Fruit fly (Drosophila melanogaster) whole organism, embryonic: ENCODE results near the gene WASp.

ENCODE experiments used
- ATbp ChIP-seq: fragments of 200-800 bp; sonication (Bioruptor generic); optimal IDR thresholded peaks from 2 replicates; lab custom pipeline; 2017; ENCODE audit warnings: missing biosample characterization, mild to moderate bottlenecking, missing genetic modification characterization, missing genetic modification reagents
- Aef1 ChIP-seq: fragments of 200-800 bp; sonication (Bioruptor generic); IDR thresholded peaks from 3 replicates; pipeline ENCODE4 v1.3.6; 2022; ENCODE audit warnings: missing biosample characterization, missing genetic modification characterization
- Blimp-1 ChIP-seq: fragments of 200-800 bp; sonication (Bioruptor generic); optimal IDR thresholded peaks from 3 replicates; lab custom pipeline; 2018; ENCODE audit warnings: missing biosample characterization, missing genetic modification characterization, mild to moderate bottlenecking, moderate library complexity, missing genetic modification reagents
- CG12942 ChIP-seq: fragments of 200-800 bp; sonication (Bioruptor generic); optimal IDR thresholded peaks from 3 replicates; lab custom pipeline; 2016; ENCODE audit warnings: missing biosample characterization, missing genetic modification characterization
- CG14667 ChIP-seq: fragments of 200-800 bp; sonication (Bioruptor generic); IDR thresholded peaks from 2 replicates; pipeline ENCODE4 v1.3.6; 2022; ENCODE audit warnings: missing biosample characterization, missing genetic modification characterization
- CG17568 ChIP-seq: fragments of 200-800 bp; sonication (Bioruptor generic); optimal IDR thresholded peaks from 2 replicates; lab custom pipeline; 2018; ENCODE audit warnings: missing biosample characterization, mild to moderate bottlenecking, missing genetic modification characterization, moderate library complexity
- CG2712 ChIP-seq: fragments of 200-800 bp; optimal IDR thresholded peaks from 3 replicates; lab custom pipeline; 2019; ENCODE audit warnings: missing biosample characterization, mild to moderate bottlenecking, missing genetic modification characterization, moderate library complexity
- CG33213 ChIP-seq: fragments of 200-800 bp; sonication (Bioruptor generic); optimal IDR thresholded peaks from 3 replicates; lab custom pipeline; 2016; ENCODE audit warnings: missing biosample characterization, missing genetic modification characterization
- CG3995 ChIP-seq: fragments of 200-800 bp; sonication (Bioruptor generic); optimal IDR thresholded peaks from 3 replicates; lab custom pipeline; 2016; ENCODE audit warnings: missing biosample characterization, missing genetic modification characterization
- CG43689 ChIP-seq: fragments of 200-800 bp; sonication (Bioruptor generic); IDR thresholded peaks from 2 replicates; pipeline ENCODE4 v1.3.6; 2022; ENCODE audit warnings: missing biosample characterization, missing genetic modification characterization
- CG4730 ChIP-seq: fragments of 200-800 bp; sonication (Bioruptor generic); IDR thresholded peaks from 2 replicates; pipeline ENCODE4 v1.3.6; 2022; ENCODE audit warnings: missing biosample characterization, missing genetic modification characterization
- CG6654 ChIP-seq: fragments of 200-800 bp; sonication (Bioruptor generic); optimal IDR thresholded peaks from 2 replicates; lab custom pipeline; 2017; ENCODE audit warnings: missing biosample characterization, mild to moderate bottlenecking, missing genetic modification characterization
- CG7372 ChIP-seq: fragments of 200-800 bp; sonication (Bioruptor generic); IDR thresholded peaks from 2 replicates; pipeline ENCODE4 v1.3.6; 2022; ENCODE audit warnings: missing biosample characterization, missing genetic modification characterization
- CG8281 ChIP-seq: fragments of 200-800 bp; sonication (Bioruptor generic); optimal IDR thresholded peaks from 2 replicates; lab custom pipeline; 2018; ENCODE audit warnings: missing biosample characterization, mild to moderate bottlenecking, missing genetic modification characterization, moderate library complexity
- CG8765 ChIP-seq: fragments of 200-800 bp; sonication (Bioruptor generic); IDR thresholded peaks from 2 replicates; pipeline ENCODE4 v1.3.6; 2022; ENCODE audit warnings: missing biosample characterization, missing genetic modification characterization
- CG9215 ChIP-seq: fragments of 200-800 bp; sonication (Bioruptor generic); IDR thresholded peaks from 2 replicates; pipeline ENCODE4 v1.3.6; 2022; ENCODE audit warnings: missing biosample characterization, missing genetic modification characterization
- Chrac-16 ChIP-seq: fragments of 200-800 bp; sonication (Bioruptor generic); optimal IDR thresholded peaks from 3 replicates; lab custom pipeline; 2016; ENCODE audit warnings: missing biosample characterization, missing genetic modification characterization
- CrebB ChIP-seq: fragments of 200-800 bp; sonication (Bioruptor generic); optimal IDR thresholded peaks from 3 replicates; lab custom pipeline; 2018; ENCODE audit warnings: missing biosample characterization, mild to moderate bottlenecking, missing genetic modification characterization
- Dll ChIP-seq: fragments of 200-800 bp; sonication (Bioruptor generic); IDR thresholded peaks from 4 replicates; pipeline ENCODE4 v1.3.6; 2022; ENCODE audit warnings: missing biosample characterization, missing genetic modification characterization; ENCODE audit not compliant: partially characterized antibody
- Ets65A ChIP-seq: fragments of 200-800 bp; sonication (Bioruptor generic); peaks from one replicate; lab custom pipeline; 2016; ENCODE audit warnings: missing biosample characterization, missing genetic modification characterization
- H2.0 ChIP-seq: fragments of 200-800 bp; sonication (Bioruptor generic); IDR thresholded peaks from 2 replicates; pipeline ENCODE4 v1.3.6; 2022; ENCODE audit warnings: missing biosample characterization, missing genetic modification characterization
- HLH3B ChIP-seq: fragments of 200-800 bp; sonication (Bioruptor generic); IDR thresholded peaks from 2 replicates; pipeline ENCODE4 v1.3.6; 2022; ENCODE audit warnings: missing biosample characterization, missing genetic modification characterization
- Hmx ChIP-seq: fragments of 200-800 bp; sonication (Bioruptor generic); optimal IDR thresholded peaks from 2 replicates; lab custom pipeline; 2016; ENCODE audit warnings: missing biosample characterization, missing genetic modification characterization
- Kr ChIP-seq: fragments of 200-800 bp; sonication (Bioruptor generic); optimal IDR thresholded peaks from 2 replicates; lab custom pipeline; 2017; ENCODE audit warnings: missing biosample characterization, mild to moderate bottlenecking, missing genetic modification characterization
- MESR4 ChIP-seq: fragments of 200-800 bp; sonication (Bioruptor generic); optimal IDR thresholded peaks from 2 replicates; lab custom pipeline; 2018; ENCODE audit warnings: missing biosample characterization, mild to moderate bottlenecking, missing genetic modification characterization, moderate library complexity
- Myb ChIP-seq: fragments of 200-800 bp; sonication (Bioruptor generic); optimal IDR thresholded peaks from 2 replicates; lab custom pipeline; 2016; ENCODE audit warnings: missing biosample characterization, missing genetic modification characterization
- Scr ChIP-seq: fragments of 200-800 bp; sonication (Bioruptor generic); IDR thresholded peaks from 2 replicates; pipeline ENCODE4 v1.3.6; 2022; ENCODE audit warnings: missing biosample characterization, missing genetic modification characterization; ENCODE audit not compliant: partially characterized antibody
- Sox102F ChIP-seq: fragments of 200-800 bp; sonication (Bioruptor generic); optimal IDR thresholded peaks from 2 replicates; lab custom pipeline; 2018; ENCODE audit warnings: missing biosample characterization, mild to moderate bottlenecking, missing genetic modification characterization, moderate library complexity
- ab ChIP-seq: fragments of 200-800 bp; sonication (Bioruptor generic); optimal IDR thresholded peaks from 2 replicates; lab custom pipeline; 2016; ENCODE audit warnings: missing biosample characterization, missing genetic modification characterization
- aop ChIP-seq: fragments of 200-800 bp; sonication (Bioruptor generic); IDR thresholded peaks from 2 replicates; pipeline ENCODE4 v1.3.6; 2022; ENCODE audit warnings: missing biosample characterization, missing genetic modification characterization
- bowl ChIP-seq: fragments of 200-800 bp; sonication (Bioruptor generic); IDR thresholded peaks from 2 replicates; pipeline ENCODE4 v1.3.6; 2022; ENCODE audit warnings: missing biosample characterization, missing genetic modification characterization
- cg ChIP-seq: fragments of 200-800 bp; sonication (Bioruptor generic); optimal IDR thresholded peaks from 3 replicates; lab custom pipeline; 2019; ENCODE audit warnings: missing biosample characterization, mild to moderate bottlenecking, missing genetic modification characterization, moderate library complexity
- dan ChIP-seq: fragments of 200-800 bp; sonication (Bioruptor generic); IDR thresholded peaks from 2 replicates; pipeline ENCODE4 v1.3.6; 2022; ENCODE audit warnings: missing biosample characterization, missing genetic modification characterization
- eyg ChIP-seq: fragments of 200-800 bp; sonication (Bioruptor generic); optimal IDR thresholded peaks from 3 replicates; lab custom pipeline; 2016; ENCODE audit warnings: missing biosample characterization, missing genetic modification characterization
- fd102C ChIP-seq: fragments of 200-800 bp; sonication (Bioruptor generic); optimal IDR thresholded peaks from 2 replicates; lab custom pipeline; 2018; ENCODE audit warnings: missing biosample characterization, mild to moderate bottlenecking, missing genetic modification characterization, moderate library complexity
- ftz-f1 ChIP-seq: fragments of 200-800 bp; sonication (Bioruptor generic); optimal IDR thresholded peaks from 2 replicates; lab custom pipeline; 2016; ENCODE audit warnings: missing biosample characterization, missing genetic modification characterization
- fu2 ChIP-seq: fragments of 200-800 bp; sonication (Bioruptor generic); optimal IDR thresholded peaks from 2 replicates; lab custom pipeline; 2016; ENCODE audit warnings: missing biosample characterization, missing genetic modification characterization
- klu ChIP-seq: fragments of 200-800 bp; sonication (Bioruptor generic); IDR thresholded peaks from 2 replicates; pipeline ENCODE4 v1.3.6; 2022; ENCODE audit warnings: missing biosample characterization, missing genetic modification characterization
- kni ChIP-seq: fragments of 200-800 bp; sonication (Bioruptor generic); optimal IDR thresholded peaks from 3 replicates; lab custom pipeline; 2017; ENCODE audit warnings: mild to moderate bottlenecking, missing biosample characterization, missing genetic modification reagents, missing genetic modification characterization
- knrl ChIP-seq: fragments of 200-800 bp; sonication (Bioruptor generic); IDR thresholded peaks from 3 replicates; pipeline ENCODE4 v1.3.6; 2022; ENCODE audit warnings: missing biosample characterization, missing genetic modification characterization; ENCODE audit not compliant: partially characterized antibody
- lola ChIP-seq, 3 experiments: fragments of >200 bp in 2 of 3; fragments of 200-800 bp in 1 of 3; sonication (Bioruptor generic) in 1 of 3; optimal IDR thresholded peaks; 2 replicates each; lab custom pipeline; 2017 to 2019; ENCODE audit warnings: missing biosample characterization in 3 of 3, missing genetic modification characterization in 3 of 3, mild to moderate bottlenecking in 1 of 3, moderate library complexity in 1 of 3
- maf-S ChIP-seq: fragments of 200-800 bp; sonication (Bioruptor generic); optimal IDR thresholded peaks from 2 replicates; lab custom pipeline; 2016; ENCODE audit warnings: missing biosample characterization, missing genetic modification characterization
- mld ChIP-seq: fragments of 200-800 bp; sonication (Bioruptor generic); IDR thresholded peaks from 3 replicates; pipeline ENCODE4 v1.3.6; 2022; ENCODE audit warnings: missing biosample characterization, missing genetic modification characterization; ENCODE audit not compliant: partially characterized antibody
- odd ChIP-seq: fragments of 200-800 bp; sonication (Bioruptor generic); optimal IDR thresholded peaks from 2 replicates; lab custom pipeline; 2017; ENCODE audit warnings: missing biosample characterization, mild to moderate bottlenecking, missing genetic modification characterization
- peb ChIP-seq: fragments of 200-800 bp; sonication (Bioruptor generic); IDR thresholded peaks from 2 replicates; pipeline ENCODE4 v1.3.6; 2022; ENCODE audit warnings: missing biosample characterization, missing genetic modification characterization
- prd ChIP-seq, 3 experiments: fragments of >200 bp in 2 of 3; fragments of 200-800 bp in 1 of 3; sonication (Bioruptor generic) in 1 of 3; optimal IDR thresholded peaks in 2 of 3; IDR thresholded peaks in 1 of 3; 2 replicates in 2 of 3; 3 replicates in 1 of 3; pipeline versions ENCODE4 v1.3.6 to Lab custom; 2017 to 2022; ENCODE audit warnings: missing biosample characterization in 1 of 3, missing genetic modification characterization in 1 of 3
- pum ChIP-seq: fragments of 200-800 bp; sonication (Bioruptor generic); optimal IDR thresholded peaks from 2 replicates; lab custom pipeline; 2016; ENCODE audit warnings: missing biosample characterization, missing genetic modification characterization
- scrt ChIP-seq: fragments of 200-800 bp; sonication (Bioruptor generic); optimal IDR thresholded peaks from 2 replicates; lab custom pipeline; 2018; ENCODE audit warnings: missing biosample characterization, mild to moderate bottlenecking, missing genetic modification characterization, moderate library complexity
- so ChIP-seq: fragments of 200-800 bp; sonication (Bioruptor generic); IDR thresholded peaks from 3 replicates; pipeline ENCODE4 v1.3.6; 2022; ENCODE audit warnings: missing biosample characterization, missing genetic modification characterization
- ssp ChIP-seq: fragments of 200-800 bp; sonication (Bioruptor generic); IDR thresholded peaks from 2 replicates; pipeline ENCODE4 v1.3.6; 2022; ENCODE audit warnings: missing biosample characterization, missing genetic modification characterization
- tna ChIP-seq: fragments of 200-800 bp; sonication (Bioruptor generic); IDR thresholded peaks from 2 replicates; pipeline ENCODE4 v1.3.6; 2022; ENCODE audit warnings: missing biosample characterization, missing genetic modification characterization; ENCODE audit not compliant: partially characterized antibody
- vvl ChIP-seq: fragments of 200-800 bp; sonication (Bioruptor generic); IDR thresholded peaks from 2 replicates; pipeline ENCODE4 v1.3.6; 2022; ENCODE audit warnings: missing biosample characterization, missing genetic modification characterization

The WASp gene

dm6 chr3R:28858241-28858647 is 26.4 kb upstream of the WASp start (continued):
- TF ChIP-seq dan (GFP tag; lab: Robert Waterston, UW), result no peak
- TF ChIP-seq peb (GFP tag; lab: Robert Waterston, UW), result no peak
- TF ChIP-seq Blimp-1 (GFP tag; lab: Kevin White, UChicago), result no peak
- TF ChIP-seq CrebB (tag; lab: Kevin White, UChicago), result no peak
- no peak for TF ChIP-seq so (GFP tag; lab: Robert Waterston, UW)
- no peak for TF ChIP-seq Hmx (GFP tag; lab: Kevin White, UChicago)
- TF ChIP-seq prd (optimal IDR thresholded peaks at IDR 0.05; lab: Kevin White, UChicago), result no peak
- TF ChIP-seq prd (GFP tag; IDR thresholded peaks at IDR 0.05; lab: Robert Waterston, UW), result no peak
- TF ChIP-seq CG8765 (GFP tag; lab: Robert Waterston, UW), result no peak
- TF ChIP-seq cg, result peak; percentile 81
- TF ChIP-seq Chrac-16, result no peak
- TF ChIP-seq fd102C, result no peak
- TF ChIP-seq CG14667 (GFP tag; lab: Robert Waterston, UW), result no peak
- no peak for TF ChIP-seq ab (GFP tag; lab: Kevin White, UChicago)
- TF ChIP-seq CG3995 (GFP tag; lab: Kevin White, UChicago), result no peak
- no peak for TF ChIP-seq klu
- no peak for TF ChIP-seq bowl (GFP tag; lab: Robert Waterston, UW)
- no peak for TF ChIP-seq odd
- TF ChIP-seq mld (GFP tag; lab: Robert Waterston, UW), result no peak
- peak; percentile 71 for TF ChIP-seq Kr (GFP tag; lab: Kevin White, UChicago)
- no peak for TF ChIP-seq CG2712 (tag; lab: Kevin White, UChicago)
- no peak for TF ChIP-seq CG33213 (GFP tag; lab: Kevin White, UChicago)
- no peak for TF ChIP-seq Aef1 (GFP tag; lab: Robert Waterston, UW)
- TF ChIP-seq Sox102F, result no peak
- no peak for TF ChIP-seq CG12942
- TF ChIP-seq CG4730 (GFP tag; lab: Robert Waterston, UW), result no peak
- TF ChIP-seq CG17568 (GFP tag; lab: Kevin White, UChicago), result no peak
- no peak for TF ChIP-seq H2.0 (GFP tag; lab: Robert Waterston, UW)
- TF ChIP-seq CG9215 (GFP tag; lab: Robert Waterston, UW), result no peak
- TF ChIP-seq ATbp (GFP tag; lab: Kevin White, UChicago), result no peak
- TF ChIP-seq fu2, result no peak
- TF ChIP-seq MESR4, result no peak
- no peak for TF ChIP-seq lola (GFP tag; optimal IDR thresholded peaks at IDR 0.05; lab: Kevin White, UChicago)
- no peak for TF ChIP-seq ssp
- TF ChIP-seq CG43689 (GFP tag; lab: Robert Waterston, UW), result no peak
- no peak for TF ChIP-seq CG6654 (GFP tag; lab: Kevin White, UChicago)
- TF ChIP-seq ftz-f1 (GFP tag; lab: Kevin White, UChicago), result no peak
- TF ChIP-seq kni, result peak; percentile 8
- TF ChIP-seq aop (GFP tag; lab: Robert Waterston, UW), result no peak
- TF ChIP-seq knrl (GFP tag; lab: Robert Waterston, UW), result no peak
- no peak for TF ChIP-seq tna
- TF ChIP-seq scrt (GFP tag; lab: Kevin White, UChicago), result no peak
- no peak for TF ChIP-seq maf-S (GFP tag; lab: Kevin White, UChicago)
- TF ChIP-seq Ets65A, result no peak
- TF ChIP-seq pum (GFP tag; lab: Kevin White, UChicago), result no peak
- no peak for TF ChIP-seq Scr (GFP tag; lab: Robert Waterston, UW)
- TF ChIP-seq HLH3B (GFP tag; lab: Robert Waterston, UW), result no peak
- no peak for TF ChIP-seq vvl (GFP tag; lab: Robert Waterston, UW)
- TF ChIP-seq Dll, result peak; percentile 10; the same call in 1 of the 4 replicates
- no peak for TF ChIP-seq CG7372 (GFP tag; lab: Robert Waterston, UW)
- no peak for TF ChIP-seq eyg
- no peak for TF ChIP-seq CG8281 (tag; lab: Kevin White, UChicago)
- TF ChIP-seq Myb (GFP tag; lab: Kevin White, UChicago), result no peak
